Worm (Caenorhabditis elegans): ENCODE measurements around the gene srh-62.

ce11 chrV:392199-392678, 10.7 kb downstream of the srh-62 start, which contains the start of gene nhr-254:
- TF ChIP-seq unc-55 (GFP tag; optimal IDR thresholded peaks at IDR 0.05) (no peak), fos-1 (tag; optimal IDR thresholded peaks at IDR 0.05) (no peak), nhr-12 (tag; optimal IDR thresholded peaks at IDR 0.05) (no peak), nhr-25 (tag; optimal IDR thresholded peaks at IDR 0.05) (no peak), snpc-4 (tag; optimal IDR thresholded peaks at IDR 0.05) (no peak), unc-62 (GFP tag; optimal IDR thresholded peaks at IDR 0.05) (no peak), sma-9 (GFP tag; optimal IDR thresholded peaks at IDR 0.05) (no peak), sma-9 (tag; optimal IDR thresholded peaks at IDR 0.05) (no peak), mdl-1 (tag; optimal IDR thresholded peaks at IDR 0.05) (no peak), ceh-82 (tag; optimal IDR thresholded peaks at IDR 0.05) (no peak), nhr-10 (tag; optimal IDR thresholded peaks at IDR 0.05) (no peak), nhr-11 (tag; optimal IDR thresholded peaks at IDR 0.05) (no peak), ZK546.5 (tag; optimal IDR thresholded peaks at IDR 0.05) (no peak), ztf-1 (GFP tag; conservative IDR thresholded peaks at IDR 0.05) (no peak)

Data from whole organism, L2 larva.